Worm (Caenorhabditis elegans) whole organism, L2 larva: Measurements from ENCODE around the gene srh-24.

ENCODE experiments used
- R02D3.7 ChIP-seq: fragments of 150-350 bp; optimal IDR thresholded peaks from 2 replicates; lab custom pipeline; 2014; ENCODE audit warnings: missing biosample characterization, missing genetic modification characterization
- alr-1 ChIP-seq: fragments of 150-350 bp; optimal IDR thresholded peaks from 2 replicates; lab custom pipeline; 2014; ENCODE audit warnings: missing biosample characterization, missing genetic modification characterization
- ama-1 ChIP-seq: fragments of 150-350 bp; optimal IDR thresholded peaks from 2 replicates; lab custom pipeline; 2018; ENCODE audit warnings: inconsistent platforms
- blmp-1 ChIP-seq: sonication (generic microtip); optimal IDR thresholded peaks from 2 replicates; lab custom pipeline; 2017; ENCODE audit warnings: missing genetic modification characterization, mild to moderate bottlenecking, missing compliant biosample characterization, antibody characterized with exemption, moderate library complexity; ENCODE audit not compliant: insufficient read depth
- lin-13 ChIP-seq: fragments of 150-350 bp; optimal IDR thresholded peaks from 2 replicates; lab custom pipeline; 2014; ENCODE audit warnings: missing biosample characterization, missing genetic modification reagents, missing genetic modification characterization
- nhr-23 ChIP-seq: fragments of 150-350 bp; optimal IDR thresholded peaks from 2 replicates; lab custom pipeline; 2014; ENCODE audit warnings: missing biosample characterization, missing genetic modification reagents, missing genetic modification characterization
- nhr-77 ChIP-seq: fragments of 150-350 bp; optimal IDR thresholded peaks from 2 replicates; lab custom pipeline; 2014; ENCODE audit warnings: missing biosample characterization, missing genetic modification characterization
- unc-39 ChIP-seq: fragments of 150-350 bp; optimal IDR thresholded peaks from 2 replicates; lab custom pipeline; 2014; ENCODE audit warnings: missing biosample characterization, missing genetic modification characterization
- unc-62 ChIP-seq: fragments of 150-350 bp; optimal IDR thresholded peaks from 2 replicates; lab custom pipeline; 2014; ENCODE audit warnings: missing biosample characterization, missing genetic modification reagents, missing genetic modification characterization
- ztf-4 ChIP-seq: fragments of 150-350 bp; optimal IDR thresholded peaks from 2 replicates; lab custom pipeline; 2014; ENCODE audit warnings: missing biosample characterization, missing genetic modification characterization

ce11 chrV:13916196-13916595 lies 44.6 kb downstream of the srh-24 start, which contains the start of gene str-252:
- TF ChIP-seq nhr-77 (no peak), blmp-1 (no peak), ztf-4 (tag; lab: Kevin White, UChicago) (no peak), alr-1 (no peak), ama-1 (no peak), nhr-23 (tag; lab: Kevin White, UChicago) (no peak), unc-39 (tag; lab: Kevin White, UChicago) (no peak), unc-62 (GFP tag; lab: Kevin White, UChicago) (no peak), R02D3.7 (tag; lab: Kevin White, UChicago) (no peak), lin-13 (GFP tag; lab: Kevin White, UChicago) (no peak)
